Worm (Caenorhabditis elegans): ENCODE measurements around the gene C53D6.6.

Gene C53D6.6

DNA sequence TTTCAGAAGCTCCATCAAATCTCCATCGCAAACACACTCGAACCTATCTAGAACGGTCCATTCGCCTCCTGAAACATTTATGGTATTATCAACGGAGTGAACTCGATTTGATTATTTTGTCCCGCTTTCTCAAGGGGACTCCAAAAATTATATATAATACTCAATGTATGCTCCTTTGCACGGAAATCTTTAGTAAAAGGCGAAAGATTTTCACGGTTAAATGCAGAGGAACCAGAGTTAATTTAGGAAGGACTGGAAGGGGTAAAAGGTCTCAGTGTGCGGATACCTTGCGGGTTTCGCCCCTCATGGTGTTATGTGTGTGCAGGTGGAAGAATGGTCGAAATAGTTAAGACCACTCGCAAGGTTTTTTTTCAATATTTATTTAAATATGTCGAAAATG, 31.3 kb downstream of the C53D6.6 start:
- TF ChIP-seq dpff-1 (tag; optimal IDR thresholded peaks at IDR 0.05) (no peak), bed-1 (GFP tag; IDR thresholded peaks at IDR 0.05) (no peak), ceh-91 (GFP tag; IDR thresholded peaks at IDR 0.05) (no peak), Y53G8AR.9 (GFP tag; conservative IDR thresholded peaks at IDR 0.05) (no peak), snpc-1.1 (tag; optimal IDR thresholded peaks at IDR 0.05; ENCODE audit: insufficient read depth) (peak; percentile 93), snpc-3.4 (tag; optimal IDR thresholded peaks at IDR 0.05) (peak; percentile 81), F57A8.1 (GFP tag; optimal IDR thresholded peaks at IDR 0.05) (no peak), B0035.1 (tag; optimal IDR thresholded peaks at IDR 0.05) (no peak), nfyb-1 (GFP tag; IDR thresholded peaks at IDR 0.05) (no peak), lin-26 (GFP tag; IDR thresholded peaks at IDR 0.05) (peak; percentile 56; the same call in 1 of the 2 replicates), pha-4 (tag; optimal IDR thresholded peaks at IDR 0.05) (no peak), ztf-22 (GFP tag; optimal IDR thresholded peaks at IDR 0.05) (no peak), F23B12.7 (tag; optimal IDR thresholded peaks at IDR 0.05; ENCODE audit: insufficient read depth) (no peak), gei-17 (GFP tag; optimal IDR thresholded peaks at IDR 0.05) (no peak), let-526 (GFP tag; IDR thresholded peaks at IDR 0.05) (no peak), ccch-3 (GFP tag; optimal IDR thresholded peaks at IDR 0.05) (no peak), ztf-18 (tag; optimal IDR thresholded peaks at IDR 0.05) (no peak), nhr-27 (tag; optimal IDR thresholded peaks at IDR 0.05) (no peak), snpc-4 (GFP tag; optimal IDR thresholded peaks at IDR 0.05) (peak; percentile 92), snpc-4 (tag; optimal IDR thresholded peaks at IDR 0.05) (peak; percentile 84 to 95 (median 94)), hmg-20 (GFP tag; IDR thresholded peaks at IDR 0.05) (no peak), D2030.7 (GFP tag; IDR thresholded peaks at IDR 0.05) (peak; percentile 69; the same call in 1 of the 2 replicates), snpc-1.3 (tag; optimal IDR thresholded peaks at IDR 0.05; ENCODE audit: insufficient read depth) (peak; percentile 73), ekl-4 (GFP tag; IDR thresholded peaks at IDR 0.05) (no peak), athp-1 (tag; optimal IDR thresholded peaks at IDR 0.05) (no peak), tbx-9 (tag; optimal IDR thresholded peaks at IDR 0.05; ENCODE audit: borderline replicate concordance) (no peak), nhr-90 (tag; optimal IDR thresholded peaks at IDR 0.05) (no peak), dox-1 (GFP tag; IDR thresholded peaks at IDR 0.05) (no peak; the same call in 1 of the 2 replicates), egl-18 (GFP tag; IDR thresholded peaks at IDR 0.05) (no peak), pbrm-1 (GFP tag; IDR thresholded peaks at IDR 0.05) (peak; percentile 57; the same call in 1 of the 2 replicates), attf-6 (GFP tag; IDR thresholded peaks at IDR 0.05) (peak; percentile 90), F10E7.11 (tag; optimal IDR thresholded peaks at IDR 0.05) (no peak), Y56A3A.18 (GFP tag; IDR thresholded peaks at IDR 0.05) (no peak), lsl-1 (GFP tag; optimal IDR thresholded peaks at IDR 0.05) (peak; percentile 20), ceh-58 (GFP tag; IDR thresholded peaks at IDR 0.05) (no peak), aptf-3 (GFP tag; IDR thresholded peaks at IDR 0.05) (no peak), lir-1 (GFP tag; conservative IDR thresholded peaks at IDR 0.05) (no peak), him-1 (tag; optimal IDR thresholded peaks at IDR 0.05) (peak; percentile 69), sdz-38 (tag; optimal IDR thresholded peaks at IDR 0.05) (no peak), Y95B8A.8 (GFP tag; IDR thresholded peaks at IDR 0.05) (no peak), ceh-100 (GFP tag; IDR thresholded peaks at IDR 0.05) (no peak), zim-3 (tag; optimal IDR thresholded peaks at IDR 0.05) (no peak), cebp-1 (GFP tag; IDR thresholded peaks at IDR 0.05) (no peak), cebp-1 (tag; optimal IDR thresholded peaks at IDR 0.05) (no peak), ZK185.1 (tag; optimal IDR thresholded peaks at IDR 0.05; ENCODE audit: poor library complexity, severe bottlenecking) (no peak), nhr-80 (tag; optimal IDR thresholded peaks at IDR 0.05) (no peak), B0019.2 (GFP tag; conservative IDR thresholded peaks at IDR 0.05) (no peak), mcd-1 (GFP tag; IDR thresholded peaks at IDR 0.05) (no peak), ceh-79 (tag; optimal IDR thresholded peaks at IDR 0.05) (no peak)
